Worm (Caenorhabditis elegans): ENCODE measurements around the gene C05C8.8.

Gene C05C8.8

DNA sequence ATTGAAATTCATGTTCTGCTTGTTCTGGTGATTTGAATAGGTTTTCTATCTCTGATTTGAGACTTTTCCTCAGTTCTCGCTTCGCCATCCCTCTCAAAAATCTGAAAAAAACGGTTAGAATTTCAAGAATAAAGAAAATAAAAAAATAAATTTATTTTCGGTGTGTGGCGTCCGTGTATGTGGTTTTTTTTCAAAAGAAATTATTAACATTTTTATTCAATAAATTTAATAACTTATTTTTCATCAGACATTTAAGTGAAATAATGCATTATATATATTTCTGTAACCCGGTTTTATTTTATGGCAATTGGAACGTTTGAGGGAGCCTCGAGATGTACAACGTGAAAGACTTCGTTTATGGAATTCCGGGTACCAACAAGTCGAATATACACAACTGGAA lies 20.3 kb downstream of the C05C8.8 start, which contains the start of gene C05C8.5:
Gene C05C8.5 (minus strand): TSS at position 101 of the 400 bp plus-strand sequence.
- no peak for TF ChIP-seq nhr-129 (tag; optimal IDR thresholded peaks at IDR 0.05)
- no peak for TF ChIP-seq fos-1 (tag; optimal IDR thresholded peaks at IDR 0.05)
- TF ChIP-seq nhr-21 (tag; optimal IDR thresholded peaks at IDR 0.05), result no peak

DNA sequence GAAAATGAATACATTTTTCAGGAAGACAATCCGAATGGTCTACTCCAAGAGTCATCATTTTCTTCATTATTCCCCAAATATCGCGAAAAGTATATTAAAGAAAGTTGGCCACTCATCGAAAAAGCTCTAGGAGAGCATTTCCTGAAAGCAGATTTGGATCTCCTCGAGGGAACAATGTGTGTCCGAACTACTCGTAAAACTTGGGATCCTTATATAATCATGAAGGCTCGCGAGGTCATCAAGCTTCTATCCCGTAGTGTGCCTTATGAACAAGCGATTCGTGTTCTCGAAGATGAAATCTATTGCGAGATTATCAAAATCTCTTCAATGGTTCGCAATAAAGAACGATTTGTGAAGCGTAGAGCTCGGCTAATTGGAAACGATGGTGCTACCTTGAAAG lies 23.5 kb downstream of the C05C8.8 start:
- TF ChIP-seq lin-13 (GFP tag; optimal IDR thresholded peaks at IDR 0.05) (no peak), lin-39 (tag; optimal IDR thresholded peaks at IDR 0.05) (no peak), ztf-4 (tag; optimal IDR thresholded peaks at IDR 0.05) (no peak), mab-5 (tag; optimal IDR thresholded peaks at IDR 0.05) (no peak), elt-1 (tag; optimal IDR thresholded peaks at IDR 0.05) (no peak), unc-39 (tag; optimal IDR thresholded peaks at IDR 0.05) (no peak), Y55F3AM.14 (GFP tag; optimal IDR thresholded peaks at IDR 0.05) (no peak), ztf-1 (GFP tag; conservative IDR thresholded peaks at IDR 0.05) (no peak), nhr-25 (tag; optimal IDR thresholded peaks at IDR 0.05) (no peak), lin-11 (tag; optimal IDR thresholded peaks at IDR 0.05) (no peak), lsy-2 (tag; optimal IDR thresholded peaks at IDR 0.05) (no peak), nhr-77 (tag; optimal IDR thresholded peaks at IDR 0.05) (no peak), sma-3 (GFP tag; optimal IDR thresholded peaks at IDR 0.05) (no peak), zag-1 (tag; optimal IDR thresholded peaks at IDR 0.05) (no peak)

DNA sequence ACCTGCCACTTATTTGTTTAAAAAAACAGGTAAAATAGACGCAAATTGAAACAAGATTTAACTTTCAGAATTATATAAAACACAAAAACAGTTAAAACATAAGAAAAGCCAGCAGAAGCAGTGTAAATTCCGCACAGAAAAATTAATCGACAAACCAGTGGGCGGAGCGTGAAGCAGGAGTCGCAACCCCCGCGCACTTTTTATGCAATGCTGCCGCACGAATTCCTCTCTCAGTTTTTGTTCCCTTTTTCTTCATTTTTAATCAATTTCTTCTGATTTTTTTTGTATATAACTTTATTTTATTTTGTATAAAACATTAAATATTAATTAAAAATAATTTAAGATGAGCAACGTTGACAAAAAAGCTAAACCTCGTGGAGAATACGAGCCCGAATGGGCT lies 24.1 kb downstream of the C05C8.8 start, which contains the start of the genes gei-6 and krr-1:
Gene gei-6 (minus strand): TSS at position 2 of the 400 bp plus-strand sequence.
Gene krr-1 (plus strand): TSS at position 344 of the 400 bp plus-strand sequence.
- TF ChIP-seq sem-4 (tag; optimal IDR thresholded peaks at IDR 0.05) (peak; percentile 52), lsy-2 (tag; optimal IDR thresholded peaks at IDR 0.05) (peak in 1 of 2 experiments; percentile 54), ama-1 (optimal IDR thresholded peaks at IDR 0.05) (no peak), nhr-129 (tag; optimal IDR thresholded peaks at IDR 0.05) (peak; percentile 16), nhr-77 (tag; optimal IDR thresholded peaks at IDR 0.05) (no peak), unc-62 (GFP tag; optimal IDR thresholded peaks at IDR 0.05) (no peak), fos-1 (tag; optimal IDR thresholded peaks at IDR 0.05) (peak; percentile 15), gmeb-1 (tag; optimal IDR thresholded peaks at IDR 0.05) (peak; percentile 75), sma-3 (GFP tag; optimal IDR thresholded peaks at IDR 0.05) (peak; percentile 43), nhr-11 (tag; optimal IDR thresholded peaks at IDR 0.05) (no peak), R02D3.7 (tag; optimal IDR thresholded peaks at IDR 0.05) (no peak), lin-13 (GFP tag; optimal IDR thresholded peaks at IDR 0.05) (peak; percentile 10), F13H6.1 (tag; optimal IDR thresholded peaks at IDR 0.05) (peak; percentile 46), lin-11 (tag; optimal IDR thresholded peaks at IDR 0.05) (peak; percentile 59), C34F6.9 (tag; optimal IDR thresholded peaks at IDR 0.05) (peak; percentile 29), mbf-1 (tag; optimal IDR thresholded peaks at IDR 0.05) (no peak), mab-5 (tag; optimal IDR thresholded peaks at IDR 0.05) (peak; percentile 49), sma-9 (GFP tag; optimal IDR thresholded peaks at IDR 0.05) (peak; percentile 47), sma-9 (tag; optimal IDR thresholded peaks at IDR 0.05) (no peak), unc-55 (GFP tag; optimal IDR thresholded peaks at IDR 0.05) (peak; percentile 79)

DNA sequence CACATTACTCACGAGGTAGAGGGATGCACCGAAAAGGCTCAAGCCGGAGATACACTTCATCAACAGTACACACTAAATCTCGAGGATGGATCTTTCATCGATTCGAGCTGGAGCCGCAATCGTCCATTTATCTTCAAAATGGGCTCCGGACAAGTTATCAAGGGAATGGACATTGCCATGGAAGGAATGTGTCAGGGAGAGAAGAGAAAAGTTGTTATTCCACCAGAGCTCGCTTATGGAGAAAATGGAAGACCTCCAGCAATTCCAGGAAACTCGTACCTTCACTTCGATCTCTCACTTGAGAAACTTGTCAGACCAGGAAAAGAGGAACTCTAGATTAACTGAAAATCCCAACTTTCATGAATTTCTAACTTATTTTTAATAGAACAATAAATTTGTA lies 29.1 kb downstream of the C05C8.8 start:
- TF ChIP-seq fos-1 (tag; optimal IDR thresholded peaks at IDR 0.05) (no peak), nhr-6 (tag; optimal IDR thresholded peaks at IDR 0.05) (no peak), aly-2 (tag; optimal IDR thresholded peaks at IDR 0.05) (no peak), ztf-4 (tag; optimal IDR thresholded peaks at IDR 0.05) (no peak), snpc-4 (tag; optimal IDR thresholded peaks at IDR 0.05) (no peak), nhr-77 (tag; optimal IDR thresholded peaks at IDR 0.05) (no peak), ceh-82 (tag; optimal IDR thresholded peaks at IDR 0.05) (no peak), sem-4 (tag; optimal IDR thresholded peaks at IDR 0.05) (no peak), lin-13 (GFP tag; optimal IDR thresholded peaks at IDR 0.05) (no peak), dmd-4 (tag; optimal IDR thresholded peaks at IDR 0.05) (no peak), nhr-12 (tag; optimal IDR thresholded peaks at IDR 0.05) (no peak), ceh-16 (tag; optimal IDR thresholded peaks at IDR 0.05) (no peak), unc-39 (tag; optimal IDR thresholded peaks at IDR 0.05) (no peak), Y55F3AM.14 (GFP tag; optimal IDR thresholded peaks at IDR 0.05) (no peak), lin-39 (tag; optimal IDR thresholded peaks at IDR 0.05) (no peak), nhr-25 (tag; optimal IDR thresholded peaks at IDR 0.05) (no peak), mdl-1 (tag; optimal IDR thresholded peaks at IDR 0.05) (no peak), nhr-21 (tag; optimal IDR thresholded peaks at IDR 0.05) (no peak), unc-55 (GFP tag; optimal IDR thresholded peaks at IDR 0.05) (no peak)

Data from whole organism, L2 larva.